Worm (Caenorhabditis elegans) whole organism, young adult: ENCODE results near the gene R10E9.3.

Source experiments
- B0019.2 ChIP-seq: fragments of 200-800 bp; sonication (Bioruptor generic); conservative IDR thresholded peaks from 2 replicates; pipeline ENCODE4 v1.3.6; 2022; ENCODE audit warnings: missing genetic modification reagents, missing genetic modification characterization, missing compliant biosample characterization
- B0035.1 ChIP-seq: sonication (generic microtip); optimal IDR thresholded peaks from 2 replicates; lab custom pipeline; 2016; ENCODE audit warnings: missing genetic modification characterization, mild to moderate bottlenecking, missing compliant biosample characterization, missing genotype, missing genetic modification reagents
- B0336.3 ChIP-seq: fragments of 200-800 bp; sonication (Bioruptor generic); IDR thresholded peaks from 2 replicates; pipeline ENCODE4 v1.3.6; 2022; ENCODE audit warnings: missing genetic modification characterization, missing compliant biosample characterization
- C06A6.2 ChIP-seq: fragments of 200-800 bp; sonication (Bioruptor generic); conservative IDR thresholded peaks from 2 replicates; pipeline ENCODE4 v1.3.6; 2022; ENCODE audit warnings: missing genetic modification characterization, missing compliant biosample characterization
- F23B12.7 ChIP-seq: sonication (generic microtip); optimal IDR thresholded peaks from 2 replicates; lab custom pipeline; 2017; ENCODE audit warnings: missing genetic modification characterization, mild to moderate bottlenecking, missing compliant biosample characterization, antibody characterized with exemption, moderate library complexity; ENCODE audit not compliant: insufficient read depth
- F39B2.1 ChIP-seq: fragments of 200-800 bp; sonication (Bioruptor generic); IDR thresholded peaks from 2 replicates; pipeline ENCODE4 v1.3.6; 2022; ENCODE audit warnings: missing genetic modification reagents, missing genetic modification characterization, missing compliant biosample characterization
- F57C9.4 ChIP-seq: sonication (generic microtip); optimal IDR thresholded peaks from 2 replicates; lab custom pipeline; 2017; ENCODE audit warnings: mild to moderate bottlenecking, missing genetic modification characterization, missing compliant biosample characterization
- K12H6.12 ChIP-seq: fragments of 200-800 bp; sonication (Bioruptor generic); optimal IDR thresholded peaks from 2 replicates; lab custom pipeline; 2018; ENCODE audit warnings: mild to moderate bottlenecking, missing genetic modification characterization, missing compliant biosample characterization
- Y53F4B.3 ChIP-seq: fragments of 200-800 bp; sonication (Bioruptor generic); IDR thresholded peaks from 2 replicates; pipeline ENCODE4 v1.3.6; 2022; ENCODE audit warnings: missing genetic modification reagents, missing genetic modification characterization, missing compliant biosample characterization
- Y53G8AR.9 ChIP-seq: fragments of 200-800 bp; sonication (Bioruptor generic); conservative IDR thresholded peaks from 2 replicates; pipeline ENCODE4 v1.3.6; 2022; ENCODE audit warnings: missing genetic modification reagents, missing genetic modification characterization, missing compliant biosample characterization
- Y67H2A.10 ChIP-seq: fragments of 200-800 bp; sonication (Bioruptor generic); conservative IDR thresholded peaks from 2 replicates; pipeline ENCODE4 v1.3.6; 2022; ENCODE audit warnings: missing genetic modification reagents, missing genetic modification characterization, missing compliant biosample characterization
- ZK185.1 ChIP-seq: sonication (generic microtip); optimal IDR thresholded peaks from 2 replicates; lab custom pipeline; 2016; ENCODE audit warnings: mild to moderate bottlenecking, missing genetic modification characterization, missing compliant biosample characterization; ENCODE audit not compliant: poor library complexity, severe bottlenecking
- akir-1 ChIP-seq: fragments of 200-800 bp; sonication (Bioruptor generic); optimal IDR thresholded peaks from 2 replicates; lab custom pipeline; 2018; ENCODE audit warnings: mild to moderate bottlenecking, missing genetic modification characterization, moderate library complexity, missing compliant biosample characterization
- atf-7 ChIP-seq: sonication (generic microtip); optimal IDR thresholded peaks from 2 replicates; lab custom pipeline; 2017; ENCODE audit warnings: mild to moderate bottlenecking, missing genetic modification characterization, missing compliant biosample characterization
- attf-5 ChIP-seq: fragments of 200-800 bp; sonication (Bioruptor generic); optimal IDR thresholded peaks from 2 replicates; lab custom pipeline; 2018; ENCODE audit warnings: mild to moderate bottlenecking, missing genetic modification characterization, missing compliant biosample characterization
- cebp-2 ChIP-seq: fragments of 200-800 bp; sonication (Bioruptor generic); IDR thresholded peaks from 2 replicates; pipeline ENCODE4 v1.3.6; 2022; ENCODE audit warnings: missing genetic modification characterization, missing compliant biosample characterization
- ceh-100 ChIP-seq: fragments of 200-800 bp; sonication (Bioruptor generic); IDR thresholded peaks from 2 replicates; pipeline ENCODE4 v1.3.6; 2022; ENCODE audit warnings: missing genetic modification reagents, missing genetic modification characterization, missing compliant biosample characterization
- ceh-27 ChIP-seq: fragments of 200-800 bp; sonication (Bioruptor generic); optimal IDR thresholded peaks from 2 replicates; lab custom pipeline; 2018; ENCODE audit warnings: mild to moderate bottlenecking, missing genetic modification characterization, moderate library complexity, missing compliant biosample characterization
- ceh-40 ChIP-seq: fragments of 200-800 bp; sonication (Bioruptor generic); IDR thresholded peaks from 2 replicates; pipeline ENCODE4 v1.3.6; 2022; ENCODE audit warnings: missing genetic modification characterization, missing compliant biosample characterization
- ceh-91 ChIP-seq: fragments of 200-800 bp; sonication (Bioruptor generic); IDR thresholded peaks from 2 replicates; pipeline ENCODE4 v1.3.6; 2022; ENCODE audit warnings: missing genetic modification reagents, missing genetic modification characterization, missing compliant biosample characterization
- chd-7 ChIP-seq: sonication (generic microtip); optimal IDR thresholded peaks from 2 replicates; lab custom pipeline; 2016; ENCODE audit warnings: mild to moderate bottlenecking, missing genetic modification characterization, moderate library complexity, missing compliant biosample characterization
- dpff-1 ChIP-seq: sonication (generic microtip); optimal IDR thresholded peaks from 2 replicates; lab custom pipeline; 2017; ENCODE audit warnings: mild to moderate bottlenecking, missing genetic modification characterization, missing compliant biosample characterization
- dpl-1 ChIP-seq: fragments of 150-350 bp; optimal IDR thresholded peaks from 2 replicates; lab custom pipeline; 2014; ENCODE audit warnings: missing biosample characterization, missing genetic modification reagents, missing genetic modification characterization
- efl-1 ChIP-seq: fragments of 150-350 bp; optimal IDR thresholded peaks from 2 replicates; lab custom pipeline; 2014; ENCODE audit warnings: missing biosample characterization, missing genetic modification reagents, missing genetic modification characterization
- gei-17 ChIP-seq: fragments of 200-800 bp; sonication (Bioruptor generic); optimal IDR thresholded peaks from 2 replicates; lab custom pipeline; 2018; ENCODE audit warnings: mild to moderate bottlenecking, missing genetic modification characterization, missing compliant biosample characterization
- hmg-1.2 ChIP-seq: fragments of 200-800 bp; sonication (Bioruptor generic); IDR thresholded peaks from 2 replicates; pipeline ENCODE4 v1.3.6; 2022; ENCODE audit warnings: missing genetic modification reagents, missing genetic modification characterization, missing compliant biosample characterization
- hmg-20 ChIP-seq: fragments of 200-800 bp; sonication (Bioruptor generic); IDR thresholded peaks from 2 replicates; pipeline ENCODE4 v1.3.6; 2022; ENCODE audit warnings: missing genetic modification reagents, missing genetic modification characterization, missing compliant biosample characterization
- lin-26 ChIP-seq: fragments of 200-800 bp; sonication (Bioruptor generic); IDR thresholded peaks from 2 replicates; pipeline ENCODE4 v1.3.6; 2022; ENCODE audit warnings: missing genetic modification reagents, missing genetic modification characterization, missing compliant biosample characterization
- lin-40 ChIP-seq: sonication (generic microtip); optimal IDR thresholded peaks from 2 replicates; lab custom pipeline; 2016; ENCODE audit warnings: missing genetic modification characterization, mild to moderate bottlenecking, missing compliant biosample characterization, missing genotype, missing genetic modification reagents
- lir-1 ChIP-seq: fragments of 200-800 bp; sonication (Bioruptor generic); conservative IDR thresholded peaks from 2 replicates; pipeline ENCODE4 v1.3.6; 2022; ENCODE audit warnings: missing genetic modification reagents, missing genetic modification characterization, missing compliant biosample characterization
- madf-10 ChIP-seq: sonication (generic microtip); optimal IDR thresholded peaks from 2 replicates; lab custom pipeline; 2016; ENCODE audit warnings: mild to moderate bottlenecking, missing genetic modification characterization, missing compliant biosample characterization
- madf-3 ChIP-seq: fragments of 200-800 bp; sonication (Bioruptor generic); IDR thresholded peaks from 2 replicates; pipeline ENCODE4 v1.3.6; 2022; ENCODE audit warnings: missing genetic modification reagents, missing genetic modification characterization, missing compliant biosample characterization
- mel-28 ChIP-seq: sonication (generic microtip); optimal IDR thresholded peaks from 2 replicates; lab custom pipeline; 2016; ENCODE audit warnings: borderline replicate concordance, mild to moderate bottlenecking, missing genetic modification characterization, missing compliant biosample characterization
- mes-4 ChIP-seq: sonication (generic microtip); optimal IDR thresholded peaks from 2 replicates; lab custom pipeline; 2016; ENCODE audit warnings: missing genotype, missing genetic modification characterization, missing compliant biosample characterization
- mxl-1 ChIP-seq: sonication (generic microtip); optimal IDR thresholded peaks from 2 replicates; lab custom pipeline; 2016; ENCODE audit warnings: missing genetic modification characterization, missing compliant biosample characterization
- nhr-179 ChIP-seq: sonication (generic microtip); optimal IDR thresholded peaks from 2 replicates; lab custom pipeline; 2016; ENCODE audit warnings: mild to moderate bottlenecking, missing genetic modification characterization, missing compliant biosample characterization
- rcor-1 ChIP-seq: fragments of 200-800 bp; sonication (Bioruptor generic); IDR thresholded peaks from 2 replicates; pipeline ENCODE4 v1.3.6; 2022; ENCODE audit warnings: missing genetic modification reagents, missing genetic modification characterization, missing compliant biosample characterization
- sea-2 ChIP-seq: fragments of 200-800 bp; sonication (Bioruptor generic); IDR thresholded peaks from 2 replicates; pipeline ENCODE4 v1.3.6; 2022; ENCODE audit warnings: missing genetic modification characterization, missing compliant biosample characterization
- snpc-3.4 ChIP-seq: sonication (generic microtip); optimal IDR thresholded peaks from 2 replicates; lab custom pipeline; 2017; ENCODE audit warnings: missing genetic modification characterization, mild to moderate bottlenecking, missing compliant biosample characterization, antibody characterized with exemption, moderate library complexity, missing genotype, missing genetic modification reagents
- snpc-4 ChIP-seq, 5 experiments: fragments of 150-350 bp in 1 of 5; sonication (generic microtip) in 4 of 5; optimal IDR thresholded peaks; 2 replicates each; lab custom pipeline; 2014 to 2018; ENCODE audit warnings: missing genetic modification characterization in 5 of 5, missing biosample characterization in 3 of 5, antibody characterized with exemption in 2 of 5, mild to moderate bottlenecking in 2 of 5, missing compliant biosample characterization in 2 of 5, missing genotype in 2 of 5, moderate library complexity in 2 of 5, missing genetic modification reagents in 1 of 5
- somi-1 ChIP-seq: fragments of 200-800 bp; sonication (Bioruptor generic); optimal IDR thresholded peaks from 2 replicates; lab custom pipeline; 2018; ENCODE audit warnings: mild to moderate bottlenecking, missing genetic modification characterization, missing compliant biosample characterization
- sptf-2 ChIP-seq: fragments of 200-800 bp; sonication (Bioruptor generic); optimal IDR thresholded peaks from 2 replicates; lab custom pipeline; 2018; ENCODE audit warnings: mild to moderate bottlenecking, missing genetic modification characterization, missing compliant biosample characterization
- tlf-1 ChIP-seq: fragments of 200-800 bp; sonication (Bioruptor generic); optimal IDR thresholded peaks from 2 replicates; lab custom pipeline; 2018; ENCODE audit warnings: mild to moderate bottlenecking, missing genetic modification characterization, missing compliant biosample characterization
- unc-130 ChIP-seq: sonication (generic microtip); optimal IDR thresholded peaks from 2 replicates; lab custom pipeline; 2016; ENCODE audit warnings: missing genetic modification reagents, missing genetic modification characterization, missing compliant biosample characterization
- xnd-1 ChIP-seq: sonication (generic microtip); optimal IDR thresholded peaks from 2 replicates; lab custom pipeline; 2016; ENCODE audit warnings: missing genotype, missing genetic modification reagents, missing genetic modification characterization, missing compliant biosample characterization
- zim-3 ChIP-seq: sonication (generic microtip); optimal IDR thresholded peaks from 2 replicates; lab custom pipeline; 2017; ENCODE audit warnings: mild to moderate bottlenecking, missing genetic modification characterization, moderate library complexity, missing compliant biosample characterization
- ztf-25 ChIP-seq: fragments of 200-800 bp; sonication (Bioruptor generic); IDR thresholded peaks from 2 replicates; pipeline ENCODE4 v1.3.6; 2022; ENCODE audit warnings: missing genetic modification reagents, missing genetic modification characterization, missing compliant biosample characterization
- ztf-26 ChIP-seq: sonication (generic microtip); optimal IDR thresholded peaks from 2 replicates; lab custom pipeline; 2017; ENCODE audit warnings: missing genetic modification characterization, missing compliant biosample characterization

Gene R10E9.3

ce11 chrIII:3979980-3980631 lies 20.1 kb downstream of the R10E9.3 start (continued):
- 0 out of 2 replicates have a peak, but pooled peaks have one; percentile 47 for TF ChIP-seq C06A6.2 (GFP tag; lab: Robert Waterston, UW)
- no peak for TF ChIP-seq nhr-179
- no peak for TF ChIP-seq F57C9.4 (tag; lab: Kevin White, UChicago)
- peak; percentile 36 for TF ChIP-seq madf-10
- no peak for TF ChIP-seq ceh-100 (GFP tag; lab: Robert Waterston, UW)
- TF ChIP-seq mel-28 (tag; lab: Kevin White, UChicago): no peak
- no peak for TF ChIP-seq ceh-40 (GFP tag; lab: Robert Waterston, UW)
- TF ChIP-seq zim-3 (tag; lab: Kevin White, UChicago): no peak
- no peak for TF ChIP-seq tlf-1 (GFP tag; lab: Kevin White, UChicago)
- TF ChIP-seq snpc-3.4 (tag; lab: Kevin White, UChicago): no peak
- TF ChIP-seq unc-130 (GFP tag; lab: Kevin White, UChicago): no peak
- no peak for TF ChIP-seq Y67H2A.10 (GFP tag; lab: Robert Waterston, UW)
- TF ChIP-seq F39B2.1 (GFP tag; lab: Robert Waterston, UW): no peak
- TF ChIP-seq mes-4: no peak
- TF ChIP-seq attf-5 (GFP tag; lab: Kevin White, UChicago): peak; percentile 77
- no peak for TF ChIP-seq hmg-20
- peak; percentile 40 for TF ChIP-seq chd-7 (tag; lab: Kevin White, UChicago)
- no peak for TF ChIP-seq gei-17
- TF ChIP-seq cebp-2 (GFP tag; lab: Robert Waterston, UW): no peak
- TF ChIP-seq lin-26 (GFP tag; lab: Robert Waterston, UW): 0 out of 2 replicates have a peak, but pooled peaks have one; percentile 19
- TF ChIP-seq ZK185.1 (tag; lab: Kevin White, UChicago): no peak
- TF ChIP-seq Y53G8AR.9 (GFP tag; lab: Robert Waterston, UW): no peak
- no peak for TF ChIP-seq snpc-4 (GFP tag; optimal IDR thresholded peaks at IDR 0.05; lab: Kevin White, UChicago)
- peak in 3 of 4 experiments; percentile 13 to 31 (median 21) for TF ChIP-seq snpc-4 (tag; optimal IDR thresholded peaks at IDR 0.05; lab: Kevin White, UChicago)
- peak; percentile 5 for TF ChIP-seq efl-1
- peak; percentile 3 for TF ChIP-seq somi-1 (GFP tag; lab: Kevin White, UChicago)
- TF ChIP-seq ceh-91 (GFP tag; lab: Robert Waterston, UW): no peak
- TF ChIP-seq K12H6.12 (tag; lab: Kevin White, UChicago): peak; percentile 69
- TF ChIP-seq ztf-26 (tag; lab: Kevin White, UChicago): peak; percentile 58
- no peak for TF ChIP-seq Y53F4B.3 (GFP tag; lab: Robert Waterston, UW)
- TF ChIP-seq ztf-25: no peak
- TF ChIP-seq ceh-27 (GFP tag; lab: Kevin White, UChicago): peak; percentile 15
- TF ChIP-seq lir-1 (GFP tag; lab: Robert Waterston, UW): no peak
- no peak for TF ChIP-seq B0035.1
- no peak for TF ChIP-seq rcor-1 (GFP tag; lab: Robert Waterston, UW)
- TF ChIP-seq xnd-1 (tag; lab: Kevin White, UChicago): no peak
- peak; percentile 83; the same call in 1 of the 2 replicates for TF ChIP-seq hmg-1.2
- no peak for TF ChIP-seq dpff-1 (tag; lab: Kevin White, UChicago)
- no peak for TF ChIP-seq sptf-2 (GFP tag; lab: Kevin White, UChicago)
- TF ChIP-seq dpl-1: no peak
- no peak for TF ChIP-seq sea-2
- TF ChIP-seq B0336.3 (GFP tag; lab: Robert Waterston, UW): peak; percentile 54; the same call in 1 of the 2 replicates
- peak; percentile 37 for TF ChIP-seq atf-7 (tag; lab: Kevin White, UChicago)
- no peak for TF ChIP-seq B0019.2 (GFP tag; lab: Robert Waterston, UW)
- TF ChIP-seq lin-40 (tag; lab: Kevin White, UChicago): peak; percentile 69
- TF ChIP-seq mxl-1 (tag; lab: Kevin White, UChicago): no peak
- TF ChIP-seq madf-3 (GFP tag; lab: Robert Waterston, UW): no peak
- no peak for TF ChIP-seq akir-1
- TF ChIP-seq F23B12.7 (tag; lab: Kevin White, UChicago): no peak
